Worm (Caenorhabditis elegans) whole organism, midembryonic: Measurements from ENCODE around the gene snb-7.

Source experiments
- cog-1 ChIP-seq: sonication (generic microtip); optimal IDR thresholded peaks from 2 replicates; lab custom pipeline; 2016; ENCODE audit warnings: missing genetic modification characterization, missing compliant biosample characterization
- klf-2 ChIP-seq: fragments of 200-800 bp; sonication (Bioruptor generic); conservative IDR thresholded peaks from 2 replicates; pipeline ENCODE4 v1.3.6; 2022; ENCODE audit warnings: missing genetic modification reagents, missing genetic modification characterization, missing compliant biosample characterization

DNA sequence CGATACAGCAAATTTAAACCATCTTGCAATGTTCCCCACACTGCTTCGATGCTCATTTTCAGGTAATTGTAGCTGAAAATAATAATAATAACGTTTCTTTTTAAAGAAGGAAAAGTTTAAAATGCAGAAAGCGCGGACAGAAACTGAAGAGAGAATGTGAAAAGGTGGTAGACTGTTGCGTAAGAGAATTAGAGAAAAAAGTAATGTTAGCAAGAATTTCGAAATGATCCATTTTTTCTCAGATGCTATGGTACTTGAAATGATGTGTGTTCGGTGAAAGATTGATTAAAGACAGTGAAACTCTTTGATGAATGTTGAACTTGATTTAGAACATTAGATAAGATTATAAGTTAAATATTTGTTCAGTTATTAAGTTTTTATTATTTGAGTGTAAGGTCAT lies 29.7 kb downstream of the snb-7 start, which contains the start of gene cul-6:
- TF ChIP-seq cog-1 (no peak), klf-2 (no peak)
